Fruit fly (Drosophila melanogaster) whole organism, embryonic: Measurements from ENCODE around the gene CG1635.
A peak's percentile ranks its signal among the peaks of the same experiment; 100 is the strongest.

Experiments
- BEAF-32 ChIP-seq: fragments of 200-800 bp; sonication (Bioruptor generic); optimal IDR thresholded peaks from 3 replicates; lab custom pipeline; 2017; ENCODE audit warnings: missing biosample characterization, missing genetic modification characterization, mild to moderate bottlenecking, moderate library complexity, missing genetic modification reagents
- Bgb ChIP-seq: fragments of 200-800 bp; sonication (Bioruptor generic); IDR thresholded peaks from 2 replicates; pipeline ENCODE4 v1.3.6; 2022; ENCODE audit warnings: missing biosample characterization, missing genetic modification characterization; ENCODE audit not compliant: partially characterized antibody
- CG10209 ChIP-seq: fragments of 200-800 bp; sonication (Bioruptor generic); optimal IDR thresholded peaks from 3 replicates; lab custom pipeline; 2017; ENCODE audit warnings: missing biosample characterization, mild to moderate bottlenecking, missing genetic modification characterization, missing genetic modification reagents
- CG11247 ChIP-seq: fragments of 200-800 bp; sonication (Bioruptor generic); IDR thresholded peaks from 2 replicates; pipeline ENCODE4 v1.3.6; 2022; ENCODE audit warnings: missing biosample characterization, missing genetic modification characterization
- CG12071 ChIP-seq: fragments of 200-800 bp; sonication (Bioruptor generic); optimal IDR thresholded peaks from 3 replicates; lab custom pipeline; 2018; ENCODE audit warnings: missing biosample characterization, mild to moderate bottlenecking, missing genetic modification characterization
- CG12236 ChIP-seq: fragments of 200-800 bp; sonication (Bioruptor generic); optimal IDR thresholded peaks from 2 replicates; lab custom pipeline; 2016; ENCODE audit warnings: missing biosample characterization, missing genetic modification characterization
- CG14014 ChIP-seq: fragments of 200-800 bp; sonication (Bioruptor generic); IDR thresholded peaks from 2 replicates; pipeline ENCODE4 v1.3.6; 2022; ENCODE audit warnings: missing biosample characterization, missing genetic modification characterization
- CG14860 ChIP-seq: fragments of 200-800 bp; sonication (Bioruptor generic); IDR thresholded peaks from 3 replicates; pipeline ENCODE4 v1.3.6; 2022; ENCODE audit warnings: missing biosample characterization, missing genetic modification characterization; ENCODE audit not compliant: partially characterized antibody
- CG15269 ChIP-seq: fragments of 200-800 bp; sonication (Bioruptor generic); optimal IDR thresholded peaks from 2 replicates; lab custom pipeline; 2018; ENCODE audit warnings: missing biosample characterization, mild to moderate bottlenecking, missing genetic modification characterization, moderate library complexity
- CG1529 ChIP-seq: fragments of 200-800 bp; sonication (Bioruptor generic); optimal IDR thresholded peaks from 3 replicates; lab custom pipeline; 2018; ENCODE audit warnings: missing biosample characterization, missing genetic modification characterization
- CG16813 ChIP-seq: fragments of 200-800 bp; sonication (Bioruptor generic); IDR thresholded peaks from 3 replicates; pipeline ENCODE4 v1.3.6; 2022; ENCODE audit warnings: missing biosample characterization, missing genetic modification characterization; ENCODE audit not compliant: partially characterized antibody
- CG16815 ChIP-seq: fragments of 200-800 bp; sonication (Bioruptor generic); optimal IDR thresholded peaks from 3 replicates; lab custom pipeline; 2017; ENCODE audit warnings: missing biosample characterization, mild to moderate bottlenecking, missing genetic modification characterization
- CG17612 ChIP-seq: fragments of 200-800 bp; sonication (Bioruptor generic); IDR thresholded peaks from 2 replicates; pipeline ENCODE4 v1.3.6; 2022; ENCODE audit warnings: missing biosample characterization, missing genetic modification characterization
- CG1792 ChIP-seq: fragments of 200-800 bp; sonication (Bioruptor generic); optimal IDR thresholded peaks from 2 replicates; lab custom pipeline; 2016; ENCODE audit warnings: missing biosample characterization, missing genetic modification characterization
- CG31388 ChIP-seq: fragments of 200-800 bp; sonication (Bioruptor generic); optimal IDR thresholded peaks from 2 replicates; lab custom pipeline; 2016; ENCODE audit warnings: missing biosample characterization, missing genetic modification characterization
- CG33557 ChIP-seq: fragments of 200-800 bp; sonication (Bioruptor generic); optimal IDR thresholded peaks from 2 replicates; lab custom pipeline; 2019; ENCODE audit warnings: missing biosample characterization, mild to moderate bottlenecking, missing genetic modification characterization, moderate library complexity
- CG34224 ChIP-seq: fragments of 200-800 bp; sonication (Bioruptor generic); IDR thresholded peaks from 3 replicates; pipeline ENCODE4 v1.3.6; 2022; ENCODE audit warnings: missing biosample characterization, missing genetic modification characterization; ENCODE audit not compliant: partially characterized antibody
- CG3847 ChIP-seq: fragments of 200-800 bp; sonication (Bioruptor generic); IDR thresholded peaks from 2 replicates; pipeline ENCODE4 v1.3.6; 2022; ENCODE audit warnings: missing biosample characterization, missing genetic modification characterization
- CG4360 ChIP-seq: fragments of 200-800 bp; sonication (Bioruptor generic); IDR thresholded peaks from 2 replicates; pipeline ENCODE4 v1.3.6; 2022; ENCODE audit warnings: missing biosample characterization, missing genetic modification characterization
- CG7372 ChIP-seq: fragments of 200-800 bp; sonication (Bioruptor generic); IDR thresholded peaks from 2 replicates; pipeline ENCODE4 v1.3.6; 2022; ENCODE audit warnings: missing biosample characterization, missing genetic modification characterization
- CG7928 ChIP-seq: fragments of 200-800 bp; sonication (Bioruptor generic); optimal IDR thresholded peaks from 2 replicates; lab custom pipeline; 2017; ENCODE audit warnings: missing biosample characterization, mild to moderate bottlenecking, missing genetic modification characterization
- CG9215 ChIP-seq: fragments of 200-800 bp; sonication (Bioruptor generic); IDR thresholded peaks from 2 replicates; pipeline ENCODE4 v1.3.6; 2022; ENCODE audit warnings: missing biosample characterization, missing genetic modification characterization
- CoRest ChIP-seq: fragments of 200-800 bp; sonication (Bioruptor generic); optimal IDR thresholded peaks from 3 replicates; lab custom pipeline; 2018; ENCODE audit warnings: missing biosample characterization, mild to moderate bottlenecking, missing genetic modification characterization, moderate library complexity
- Dip2 ChIP-seq: fragments of 200-800 bp; sonication (Bioruptor generic); IDR thresholded peaks from 2 replicates; pipeline ENCODE4 v1.3.6; 2022; ENCODE audit warnings: missing biosample characterization, missing genetic modification characterization
- Dref ChIP-seq: fragments of 200-800 bp; sonication (Bioruptor generic); IDR thresholded peaks from 2 replicates; pipeline ENCODE4 v1.3.6; 2022; ENCODE audit warnings: missing biosample characterization, missing genetic modification characterization
- Ets97D ChIP-seq: fragments of 200-800 bp; sonication (Bioruptor generic); optimal IDR thresholded peaks from 3 replicates; lab custom pipeline; 2016; ENCODE audit warnings: missing biosample characterization, missing genetic modification characterization
- Fer1 ChIP-seq: fragments of 200-800 bp; sonication (Bioruptor generic); optimal IDR thresholded peaks from 2 replicates; lab custom pipeline; 2017; ENCODE audit warnings: missing biosample characterization, mild to moderate bottlenecking, missing genetic modification characterization
- HHEX ChIP-seq: fragments of 200-800 bp; sonication (Bioruptor generic); optimal IDR thresholded peaks from 3 replicates; lab custom pipeline; 2017; ENCODE audit warnings: missing biosample characterization, mild to moderate bottlenecking, missing genetic modification characterization, missing genetic modification reagents
- HLH4C ChIP-seq: fragments of 200-800 bp; sonication (Bioruptor generic); IDR thresholded peaks from 3 replicates; pipeline ENCODE4 v1.3.6; 2022; ENCODE audit warnings: missing biosample characterization, missing genetic modification characterization; ENCODE audit not compliant: partially characterized antibody
- Med ChIP-seq: fragments of 200-800 bp; sonication (Bioruptor generic); peaks from one replicate; lab custom pipeline; 2016; ENCODE audit warnings: missing biosample characterization, missing genetic modification characterization, mild to moderate bottlenecking, inconsistent platforms, moderate library complexity
- Ptx1 ChIP-seq: fragments of 200-800 bp; sonication (Bioruptor generic); IDR thresholded peaks from 2 replicates; pipeline ENCODE4 v1.3.6; 2022; ENCODE audit warnings: missing biosample characterization, missing genetic modification characterization
- Spps ChIP-seq: fragments of 200-800 bp; sonication (Bioruptor generic); optimal IDR thresholded peaks from 2 replicates; lab custom pipeline; 2018; ENCODE audit warnings: missing biosample characterization, mild to moderate bottlenecking, missing genetic modification characterization
- Sry-β ChIP-seq: fragments of 200-800 bp; sonication (Bioruptor generic); optimal IDR thresholded peaks from 2 replicates; lab custom pipeline; 2018; ENCODE audit warnings: missing biosample characterization, mild to moderate bottlenecking, missing genetic modification characterization, moderate library complexity
- Sry-δ ChIP-seq: fragments of 200-800 bp; sonication (Bioruptor generic); optimal IDR thresholded peaks from 2 replicates; lab custom pipeline; 2016; ENCODE audit warnings: missing biosample characterization, missing genetic modification characterization
- amos ChIP-seq: fragments of 200-800 bp; sonication (Bioruptor generic); IDR thresholded peaks from 2 replicates; pipeline ENCODE4 v1.3.6; 2022; ENCODE audit warnings: missing biosample characterization, missing genetic modification characterization; ENCODE audit not compliant: partially characterized antibody
- ap ChIP-seq: fragments of 200-800 bp; sonication (Bioruptor generic); IDR thresholded peaks from 2 replicates; pipeline ENCODE4 v1.3.6; 2022; ENCODE audit warnings: missing biosample characterization, missing genetic modification characterization
- cg ChIP-seq: fragments of 200-800 bp; sonication (Bioruptor generic); optimal IDR thresholded peaks from 3 replicates; lab custom pipeline; 2019; ENCODE audit warnings: missing biosample characterization, mild to moderate bottlenecking, missing genetic modification characterization, moderate library complexity
- da ChIP-seq: fragments of 200-800 bp; sonication (Bioruptor generic); optimal IDR thresholded peaks from 2 replicates; lab custom pipeline; 2016; ENCODE audit warnings: missing biosample characterization, missing genetic modification characterization
- hth ChIP-seq: fragments of >200 bp; optimal IDR thresholded peaks from 2 replicates; lab custom pipeline; 2017; ENCODE audit warnings: inconsistent platforms
- kay ChIP-seq: fragments of 200-800 bp; sonication (Bioruptor generic); optimal IDR thresholded peaks from 2 replicates; lab custom pipeline; 2016; ENCODE audit warnings: missing biosample characterization, missing genetic modification characterization
- mld ChIP-seq: fragments of 200-800 bp; sonication (Bioruptor generic); IDR thresholded peaks from 3 replicates; pipeline ENCODE4 v1.3.6; 2022; ENCODE audit warnings: missing biosample characterization, missing genetic modification characterization; ENCODE audit not compliant: partially characterized antibody
- odd ChIP-seq: fragments of 200-800 bp; sonication (Bioruptor generic); optimal IDR thresholded peaks from 2 replicates; lab custom pipeline; 2017; ENCODE audit warnings: missing biosample characterization, mild to moderate bottlenecking, missing genetic modification characterization
- p53 ChIP-seq: fragments of 200-800 bp; sonication (Bioruptor generic); optimal IDR thresholded peaks from 2 replicates; lab custom pipeline; 2016; ENCODE audit warnings: missing biosample characterization, missing genetic modification characterization
- pnt ChIP-seq: fragments of 200-800 bp; sonication (Bioruptor generic); optimal IDR thresholded peaks from 3 replicates; lab custom pipeline; 2016; ENCODE audit warnings: missing biosample characterization, missing genetic modification characterization
- pum ChIP-seq: fragments of 200-800 bp; sonication (Bioruptor generic); optimal IDR thresholded peaks from 2 replicates; lab custom pipeline; 2016; ENCODE audit warnings: missing biosample characterization, missing genetic modification characterization
- pzg ChIP-seq: fragments of 200-800 bp; sonication (Bioruptor generic); optimal IDR thresholded peaks from 3 replicates; lab custom pipeline; 2018; ENCODE audit warnings: missing biosample characterization, mild to moderate bottlenecking, missing genetic modification characterization, moderate library complexity
- rib ChIP-seq: fragments of 200-800 bp; sonication (Bioruptor generic); IDR thresholded peaks from 2 replicates; pipeline ENCODE4 v1.3.6; 2022; ENCODE audit warnings: missing biosample characterization, missing genetic modification characterization
- schlank ChIP-seq: fragments of 200-800 bp; sonication (Bioruptor generic); optimal IDR thresholded peaks from 2 replicates; lab custom pipeline; 2018; ENCODE audit warnings: missing biosample characterization, mild to moderate bottlenecking, missing genetic modification characterization
- sd ChIP-seq: fragments of 200-800 bp; sonication (Bioruptor generic); optimal IDR thresholded peaks from 3 replicates; lab custom pipeline; 2018; ENCODE audit warnings: missing biosample characterization, mild to moderate bottlenecking, missing genetic modification characterization, moderate library complexity
- sisA ChIP-seq: fragments of 200-800 bp; sonication (Bioruptor generic); IDR thresholded peaks from 2 replicates; pipeline ENCODE4 v1.3.6; 2022; ENCODE audit warnings: missing biosample characterization, missing genetic modification characterization
- unc-4 ChIP-seq: fragments of 200-800 bp; sonication (Bioruptor generic); IDR thresholded peaks from 2 replicates; pipeline ENCODE4 v1.3.6; 2022; ENCODE audit warnings: missing biosample characterization, missing genetic modification characterization; ENCODE audit not compliant: partially characterized antibody

The CG1635 gene

DNA sequence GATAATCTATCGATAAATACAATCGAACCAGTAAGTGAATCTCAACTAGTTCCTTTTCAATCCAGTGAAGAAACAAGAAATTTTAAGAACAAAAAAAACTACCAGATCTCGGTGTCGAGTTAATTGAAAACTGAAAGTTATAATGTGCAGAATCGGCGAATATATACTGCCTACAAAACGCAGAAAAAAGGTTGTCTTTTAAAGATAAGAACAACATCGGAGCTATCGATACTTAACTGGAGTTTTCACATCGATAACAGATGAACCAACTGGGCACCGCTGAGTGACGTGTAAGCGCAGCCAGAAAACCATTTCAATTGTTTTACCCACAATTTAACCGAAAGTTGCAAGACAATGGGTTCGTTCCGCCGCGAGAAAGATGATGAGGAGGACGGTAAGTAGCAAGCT lies 16.6 kb upstream of the CG1635 start, which contains the start of gene gammaCOP (continued):
- TF ChIP-seq mld (GFP tag; lab: Robert Waterston, UW) (peak; percentile 36; the same call in 1 of the 3 replicates), CG4360 (GFP tag; lab: Robert Waterston, UW) (no peak), Dref (GFP tag; lab: Robert Waterston, UW) (peak; percentile 78; the same call in 1 of the 2 replicates), CG3847 (no peak), p53 (GFP tag; lab: Kevin White, UChicago) (peak; percentile 30), pzg (GFP tag; lab: Kevin White, UChicago) (peak; percentile 52), rib (GFP tag; lab: Robert Waterston, UW) (no peak), HLH4C (peak; percentile 92), pum (GFP tag; lab: Kevin White, UChicago) (no peak), sd (tag; lab: Kevin White, UChicago) (no peak), CG12236 (GFP tag; lab: Kevin White, UChicago) (no peak), pnt (GFP tag; lab: Kevin White, UChicago) (no peak), CG1792 (GFP tag; lab: Kevin White, UChicago) (no peak), Ets97D (GFP tag; lab: Kevin White, UChicago) (peak; percentile 43), hth (lab: Kevin White, UChicago) (no peak), CG34224 (GFP tag; lab: Robert Waterston, UW) (peak; percentile 95), CG16815 (GFP tag; lab: Kevin White, UChicago) (no peak), CG7372 (GFP tag; lab: Robert Waterston, UW) (no peak), sisA (GFP tag; lab: Robert Waterston, UW) (no peak), CG10209 (GFP tag; lab: Kevin White, UChicago) (no peak), unc-4 (GFP tag; lab: Robert Waterston, UW) (peak; percentile 94), Ptx1 (no peak), amos (peak; percentile 73), cg (GFP tag; lab: Kevin White, UChicago) (peak; percentile 25), schlank (tag; lab: Kevin White, UChicago) (no peak), CG33557 (GFP tag; lab: Kevin White, UChicago) (no peak), HHEX (no peak), CG16813 (peak; percentile 88), da (GFP tag; lab: Kevin White, UChicago) (no peak), CG14014 (GFP tag; lab: Robert Waterston, UW) (no peak), CG12071 (no peak), CG31388 (GFP tag; lab: Kevin White, UChicago) (no peak), Dip2 (GFP tag; lab: Robert Waterston, UW) (no peak), CG14860 (GFP tag; lab: Robert Waterston, UW) (peak; percentile 90), CG1529 (no peak), kay (GFP tag; lab: Kevin White, UChicago) (peak; percentile 34), Fer1 (no peak), Med (GFP tag; lab: Kevin White, UChicago) (peak; percentile 79), Sry-β (peak; percentile 59), Bgb (GFP tag; lab: Robert Waterston, UW) (peak; percentile 85), CG9215 (GFP tag; lab: Robert Waterston, UW) (no peak), Sry-δ (peak; percentile 83), CG7928 (GFP tag; lab: Kevin White, UChicago) (no peak), Spps (peak; percentile 16), CG11247 (GFP tag; lab: Robert Waterston, UW) (no peak), ap (GFP tag; lab: Robert Waterston, UW) (no peak), CoRest (tag; lab: Kevin White, UChicago) (peak; percentile 26), odd (GFP tag; lab: Kevin White, UChicago) (no peak), BEAF-32 (peak; percentile 87), CG17612 (GFP tag; lab: Robert Waterston, UW) (no peak), CG15269 (tag; lab: Kevin White, UChicago) (no peak)
